Fruit fly (Drosophila melanogaster): ENCODE results near the gene VhaM9.7-c.

- TF ChIP-seq pan (optimal IDR thresholded peaks at IDR 0.05) (no peak), EcR (GFP tag; optimal IDR thresholded peaks at IDR 0.05) (no peak), Dll (optimal IDR thresholded peaks at IDR 0.05) (no peak)
Observed at dm6 chr3L:4186659-4187058, at the start of gene VhaM9.7-c.

All from whole organism.